Worm (Caenorhabditis elegans) whole organism, late embryonic: ENCODE measurements around the gene nyn-3.

Experiments
- C08G9.2 ChIP-seq: sonication (generic microtip); optimal IDR thresholded peaks from 2 replicates; lab custom pipeline; 2016; ENCODE audit warnings: mild to moderate bottlenecking, missing genetic modification characterization, moderate library complexity, missing compliant biosample characterization
- C38D4.7 ChIP-seq: fragments of 200-800 bp; sonication (Bioruptor generic); optimal IDR thresholded peaks from 2 replicates; lab custom pipeline; 2018; ENCODE audit warnings: mild to moderate bottlenecking, missing genetic modification characterization, moderate library complexity, missing compliant biosample characterization
- F13H6.1 ChIP-seq: sonication (generic microtip); optimal IDR thresholded peaks from 2 replicates; lab custom pipeline; 2016; ENCODE audit warnings: missing genetic modification characterization, missing compliant biosample characterization
- K02D7.2 ChIP-seq: sonication (generic microtip); optimal IDR thresholded peaks from 2 replicates; lab custom pipeline; 2017; ENCODE audit warnings: mild to moderate bottlenecking, missing genetic modification characterization, missing compliant biosample characterization
- K09A11.1 ChIP-seq: sonication (generic microtip); optimal IDR thresholded peaks from 2 replicates; lab custom pipeline; 2017; ENCODE audit warnings: antibody characterized with exemption, mild to moderate bottlenecking, missing genetic modification characterization, missing compliant biosample characterization; ENCODE audit not compliant: insufficient read depth
- Y22D7AL.16 ChIP-seq: sonication (generic microtip); optimal IDR thresholded peaks from 2 replicates; lab custom pipeline; 2016; ENCODE audit warnings: missing genetic modification characterization, missing compliant biosample characterization
- ceh-18 ChIP-seq: sonication (generic microtip); optimal IDR thresholded peaks from 2 replicates; lab custom pipeline; 2016; ENCODE audit warnings: missing genetic modification characterization, missing compliant biosample characterization
- ceh-19 ChIP-seq: fragments of 200-800 bp; sonication (Bioruptor generic); optimal IDR thresholded peaks from 2 replicates; lab custom pipeline; 2018; ENCODE audit warnings: mild to moderate bottlenecking, missing genetic modification characterization, missing compliant biosample characterization
- ceh-22 ChIP-seq: sonication (generic microtip); optimal IDR thresholded peaks from 2 replicates; lab custom pipeline; 2017; ENCODE audit warnings: missing biosample characterization, missing genetic modification characterization
- ceh-24 ChIP-seq: sonication (generic microtip); optimal IDR thresholded peaks from 2 replicates; lab custom pipeline; 2016; ENCODE audit warnings: mild to moderate bottlenecking, missing genetic modification characterization, missing compliant biosample characterization
- ceh-31 ChIP-seq: sonication (generic microtip); optimal IDR thresholded peaks from 2 replicates; lab custom pipeline; 2016; ENCODE audit warnings: missing genetic modification characterization, missing compliant biosample characterization
- ceh-34 ChIP-seq: sonication (generic microtip); optimal IDR thresholded peaks from 2 replicates; lab custom pipeline; 2016; ENCODE audit warnings: mild to moderate bottlenecking, missing genetic modification characterization, missing compliant biosample characterization
- ceh-45 ChIP-seq: fragments of 200-800 bp; sonication (Bioruptor generic); IDR thresholded peaks from 2 replicates; pipeline ENCODE4 v1.3.6; 2022; ENCODE audit warnings: missing genetic modification reagents, missing genetic modification characterization, missing compliant biosample characterization
- dmd-4 ChIP-seq: sonication (generic microtip); optimal IDR thresholded peaks from 2 replicates; lab custom pipeline; 2016; ENCODE audit warnings: borderline replicate concordance, missing genetic modification characterization, missing compliant biosample characterization
- dve-1 ChIP-seq: sonication (generic microtip); optimal IDR thresholded peaks from 2 replicates; lab custom pipeline; 2017; ENCODE audit warnings: antibody characterized with exemption, mild to moderate bottlenecking, missing genetic modification characterization, missing compliant biosample characterization
- elt-4 ChIP-seq: sonication (generic microtip); optimal IDR thresholded peaks from 2 replicates; lab custom pipeline; 2016; ENCODE audit warnings: missing genetic modification characterization, missing compliant biosample characterization
- eyg-1 ChIP-seq: sonication (generic microtip); optimal IDR thresholded peaks from 2 replicates; lab custom pipeline; 2016; ENCODE audit warnings: missing genotype, missing genetic modification characterization, missing compliant biosample characterization
- fax-1 ChIP-seq: sonication (generic microtip); optimal IDR thresholded peaks from 2 replicates; lab custom pipeline; 2016; ENCODE audit warnings: missing genotype, missing genetic modification characterization, missing compliant biosample characterization
- fkh-6 ChIP-seq: sonication (generic microtip); optimal IDR thresholded peaks from 2 replicates; lab custom pipeline; 2016; ENCODE audit warnings: missing genetic modification characterization, missing compliant biosample characterization
- hlh-15 ChIP-seq: sonication (generic microtip); optimal IDR thresholded peaks from 2 replicates; lab custom pipeline; 2016; ENCODE audit warnings: missing genetic modification characterization, missing compliant biosample characterization
- lin-11 ChIP-seq: fragments of 200-800 bp; sonication (Bioruptor generic); optimal IDR thresholded peaks from 2 replicates; lab custom pipeline; 2018; ENCODE audit warnings: mild to moderate bottlenecking, missing genetic modification characterization, missing compliant biosample characterization
- nhr-11 ChIP-seq: fragments of 150-350 bp; optimal IDR thresholded peaks from 2 replicates; lab custom pipeline; 2014; ENCODE audit warnings: missing biosample characterization, missing genetic modification characterization
- nhr-232 ChIP-seq: sonication (generic microtip); optimal IDR thresholded peaks from 2 replicates; lab custom pipeline; 2016; ENCODE audit warnings: missing genetic modification characterization, missing compliant biosample characterization
- odd-2 ChIP-seq: sonication (generic microtip); optimal IDR thresholded peaks from 2 replicates; lab custom pipeline; 2017; ENCODE audit warnings: antibody characterized with exemption, mild to moderate bottlenecking, missing genetic modification characterization, missing compliant biosample characterization
- pha-4 ChIP-seq: fragments of 150-350 bp; optimal IDR thresholded peaks from 2 replicates; lab custom pipeline; 2018; ENCODE audit warnings: missing biosample characterization, missing genetic modification reagents, missing genetic modification characterization
- pqm-1 ChIP-seq: sonication (generic microtip); optimal IDR thresholded peaks from 2 replicates; lab custom pipeline; 2016; ENCODE audit warnings: missing genetic modification characterization, missing compliant biosample characterization
- pros-1 ChIP-seq: fragments of 150-350 bp; optimal IDR thresholded peaks from 2 replicates; lab custom pipeline; 2014; ENCODE audit warnings: missing biosample characterization, missing genetic modification reagents, missing genetic modification characterization
- rnt-1 ChIP-seq: sonication (generic microtip); optimal IDR thresholded peaks from 2 replicates; lab custom pipeline; 2016; ENCODE audit warnings: missing genetic modification characterization, missing compliant biosample characterization
- sdc-2 ChIP-seq: sonication (generic microtip); optimal IDR thresholded peaks from 2 replicates; lab custom pipeline; 2016; ENCODE audit warnings: missing genotype, missing genetic modification characterization, missing compliant biosample characterization
- sox-2 ChIP-seq: fragments of 200-800 bp; sonication (Bioruptor generic); IDR thresholded peaks from 2 replicates; pipeline ENCODE4 v1.3.6; 2022; ENCODE audit warnings: missing genetic modification reagents, missing genetic modification characterization, missing compliant biosample characterization
- sox-4 ChIP-seq: sonication (generic microtip); optimal IDR thresholded peaks from 2 replicates; lab custom pipeline; 2017; ENCODE audit warnings: mild to moderate bottlenecking, missing genetic modification characterization, inconsistent platforms, missing compliant biosample characterization
- syd-9 ChIP-seq: sonication (generic microtip); optimal IDR thresholded peaks from 2 replicates; lab custom pipeline; 2016; ENCODE audit warnings: mild to moderate bottlenecking, missing genetic modification characterization, moderate library complexity, missing compliant biosample characterization
- tbx-2 ChIP-seq: sonication (generic microtip); optimal IDR thresholded peaks from 2 replicates; lab custom pipeline; 2016; ENCODE audit warnings: missing genetic modification characterization, missing compliant biosample characterization
- tbx-7 ChIP-seq: sonication (generic microtip); optimal IDR thresholded peaks from 2 replicates; lab custom pipeline; 2016; ENCODE audit warnings: missing genotype, missing genetic modification characterization, missing compliant biosample characterization
- unc-3 ChIP-seq, 2 experiments: fragments of 200-800 bp in 1 of 2; sonication (Bioruptor generic) in 1 of 2; sonication (generic microtip) in 1 of 2; conservative IDR thresholded peaks in 1 of 2; optimal IDR thresholded peaks in 1 of 2; 2 replicates each; pipeline versions ENCODE4 v1.3.6 to Lab custom; 2016 to 2022; ENCODE audit warnings: missing compliant biosample characterization in 2 of 2, missing genetic modification characterization in 2 of 2, missing genetic modification reagents in 1 of 2
- unc-42 ChIP-seq: sonication (generic microtip); optimal IDR thresholded peaks from 2 replicates; lab custom pipeline; 2016; ENCODE audit warnings: missing genotype, missing genetic modification characterization, missing compliant biosample characterization
- unc-55 ChIP-seq: sonication (generic microtip); optimal IDR thresholded peaks from 2 replicates; lab custom pipeline; 2017; ENCODE audit warnings: missing biosample characterization, missing genetic modification reagents, missing genetic modification characterization
- unc-86 ChIP-seq: sonication (generic microtip); optimal IDR thresholded peaks from 2 replicates; lab custom pipeline; 2016; ENCODE audit warnings: missing genetic modification characterization, missing compliant biosample characterization

Gene nyn-3

DNA sequence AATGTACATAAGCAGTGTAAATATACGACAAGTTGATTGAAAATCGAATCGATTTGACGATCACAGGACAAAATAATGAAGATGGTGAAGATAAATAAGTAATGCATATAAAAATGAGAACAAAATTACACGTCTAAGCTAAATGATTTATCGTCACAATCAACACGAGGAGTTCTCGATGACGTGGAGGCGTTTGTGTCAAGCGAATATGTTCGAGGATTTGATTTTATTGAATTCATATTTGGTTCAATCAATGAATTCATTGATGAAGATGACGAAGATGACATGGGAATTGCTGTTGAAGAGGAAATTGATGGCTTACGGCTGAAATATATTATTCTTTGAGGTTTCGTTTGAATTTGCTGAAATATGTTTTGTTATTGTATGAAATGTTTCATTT is at the start of gene nyn-3:
nyn-3 (minus strand) TSS at position 101 of the 400 bp plus-strand sequence.
- TF ChIP-seq K02D7.2, result no peak
- TF ChIP-seq ceh-34 (tag; lab: Kevin White, UChicago), result no peak
- TF ChIP-seq nhr-11 (tag; lab: Kevin White, UChicago), result no peak
- no peak for TF ChIP-seq tbx-2 (tag; lab: Kevin White, UChicago)
- TF ChIP-seq ceh-19 (GFP tag; lab: Kevin White, UChicago), result no peak
- TF ChIP-seq syd-9 (tag; lab: Kevin White, UChicago), result no peak
- TF ChIP-seq ceh-45 (GFP tag; lab: Robert Waterston, UW), result no peak
- no peak for TF ChIP-seq sdc-2
- TF ChIP-seq pha-4 (tag; lab: Kevin White, UChicago), result no peak
- no peak for TF ChIP-seq hlh-15
- no peak for TF ChIP-seq unc-86 (tag; lab: Kevin White, UChicago)
- no peak for TF ChIP-seq sox-2 (GFP tag; lab: Robert Waterston, UW)
- no peak for TF ChIP-seq unc-42 (tag; lab: Kevin White, UChicago)
- no peak for TF ChIP-seq ceh-24 (tag; lab: Kevin White, UChicago)
- TF ChIP-seq F13H6.1 (tag; lab: Kevin White, UChicago), result no peak
- TF ChIP-seq odd-2 (tag; lab: Kevin White, UChicago), result no peak
- TF ChIP-seq C08G9.2 (tag; lab: Kevin White, UChicago), result no peak
- no peak for TF ChIP-seq Y22D7AL.16
- TF ChIP-seq ceh-31 (tag; lab: Kevin White, UChicago), result no peak
- no peak for TF ChIP-seq unc-55
- TF ChIP-seq, all 69 proteins: peak for 0

DNA sequence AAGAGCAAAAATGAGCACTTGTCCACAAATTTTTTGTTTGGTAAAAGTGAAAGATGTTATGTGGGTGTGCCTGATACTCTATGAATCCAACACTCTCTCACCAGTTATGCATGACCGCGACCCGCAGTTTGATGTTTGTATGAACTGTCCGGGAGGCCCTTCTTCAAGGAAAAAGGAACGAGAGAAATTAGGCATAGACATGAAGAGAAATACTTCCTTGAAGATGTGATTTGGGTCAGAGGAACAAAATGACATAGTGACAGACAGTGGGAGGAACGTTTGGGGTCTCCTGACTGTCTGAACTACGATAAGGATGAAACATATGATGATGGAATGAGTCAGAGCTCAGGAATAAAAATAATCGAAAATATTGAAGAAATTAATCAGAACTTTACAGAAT is 48.6 kb upstream of the nyn-3 start:
- no peak for TF ChIP-seq pqm-1 (tag; lab: Kevin White, UChicago)
- no peak for TF ChIP-seq elt-4 (tag; lab: Kevin White, UChicago)
- no peak for TF ChIP-seq ceh-22 (tag; lab: Kevin White, UChicago)
- no peak for TF ChIP-seq nhr-232 (tag; lab: Kevin White, UChicago)
- TF ChIP-seq rnt-1 (tag; lab: Kevin White, UChicago), result no peak
- no peak for TF ChIP-seq ceh-18 (tag; lab: Kevin White, UChicago)
- TF ChIP-seq tbx-2 (tag; lab: Kevin White, UChicago), result no peak
- TF ChIP-seq unc-3 (GFP tag; conservative IDR thresholded peaks at IDR 0.05; lab: Robert Waterston, UW), result no peak
- TF ChIP-seq unc-3 (tag; optimal IDR thresholded peaks at IDR 0.05; lab: Kevin White, UChicago), result no peak
- TF ChIP-seq lin-11 (tag; lab: Kevin White, UChicago), result no peak
- no peak for TF ChIP-seq K09A11.1
- TF ChIP-seq, all 69 proteins: peak for 0

DNA sequence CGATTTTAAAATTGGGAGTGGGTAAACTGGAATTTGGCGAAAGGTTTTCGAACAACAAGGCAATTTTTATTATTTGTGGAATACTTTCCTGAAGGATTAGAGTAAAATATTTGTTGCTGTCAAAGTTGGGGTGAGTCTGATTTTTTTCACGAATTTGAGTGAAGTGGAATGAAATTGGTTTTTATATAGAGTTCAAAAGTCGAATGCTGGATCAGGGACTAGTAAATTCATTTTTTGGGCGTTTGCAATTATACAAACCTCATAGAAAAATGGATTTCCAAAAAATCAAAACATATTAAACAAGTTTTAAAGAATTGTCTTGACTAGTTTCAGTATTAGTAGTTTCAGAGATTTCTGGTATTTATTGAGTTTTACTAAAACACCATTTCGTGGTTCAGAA is 47.5 kb upstream of the nyn-3 start, which contains the start of gene C32D5.7:
C32D5.7 (minus strand) TSS at position 101 of the 400 bp plus-strand sequence.
- no peak for TF ChIP-seq sox-4
- no peak for TF ChIP-seq pros-1 (tag; lab: Kevin White, UChicago)
- TF ChIP-seq ceh-24 (tag; lab: Kevin White, UChicago), result no peak
- TF ChIP-seq fax-1, result no peak
- no peak for TF ChIP-seq dmd-4 (tag; lab: Kevin White, UChicago)
- no peak for TF ChIP-seq ceh-18 (tag; lab: Kevin White, UChicago)
- no peak for TF ChIP-seq F13H6.1 (tag; lab: Kevin White, UChicago)
- TF ChIP-seq odd-2 (tag; lab: Kevin White, UChicago), result no peak
- no peak for TF ChIP-seq fkh-6 (tag; lab: Kevin White, UChicago)
- TF ChIP-seq C38D4.7 (GFP tag; lab: Kevin White, UChicago), result no peak
- no peak for TF ChIP-seq tbx-7 (tag; lab: Kevin White, UChicago)
- no peak for TF ChIP-seq dve-1 (tag; lab: Kevin White, UChicago)
- no peak for TF ChIP-seq sdc-2
- no peak for TF ChIP-seq eyg-1 (tag; lab: Kevin White, UChicago)
- no peak for TF ChIP-seq pqm-1 (tag; lab: Kevin White, UChicago)
- TF ChIP-seq, all 69 proteins: peak for 0
